Worm (Caenorhabditis elegans) whole organism, L2 larva: ENCODE results near the gene hpo-39.

Experiments
- aly-2 ChIP-seq: fragments of 150-350 bp; optimal IDR thresholded peaks from 2 replicates; lab custom pipeline; 2014; ENCODE audit warnings: missing biosample characterization, missing genetic modification characterization
- blmp-1 ChIP-seq: sonication (generic microtip); optimal IDR thresholded peaks from 2 replicates; lab custom pipeline; 2017; ENCODE audit warnings: missing genetic modification characterization, mild to moderate bottlenecking, missing compliant biosample characterization, antibody characterized with exemption, moderate library complexity; ENCODE audit not compliant: insufficient read depth
- ceh-16 ChIP-seq: fragments of 150-350 bp; optimal IDR thresholded peaks from 2 replicates; lab custom pipeline; 2014; ENCODE audit warnings: missing biosample characterization, missing genetic modification characterization
- elt-3 ChIP-seq: sonication (generic microtip); optimal IDR thresholded peaks from 2 replicates; lab custom pipeline; 2017; ENCODE audit warnings: missing biosample characterization, missing genetic modification characterization
- lin-13 ChIP-seq: fragments of 150-350 bp; optimal IDR thresholded peaks from 2 replicates; lab custom pipeline; 2014; ENCODE audit warnings: missing biosample characterization, missing genetic modification reagents, missing genetic modification characterization
- nhr-10 ChIP-seq: sonication (generic microtip); optimal IDR thresholded peaks from 2 replicates; lab custom pipeline; 2017; ENCODE audit warnings: missing biosample characterization, missing genetic modification characterization
- ztf-11 ChIP-seq: sonication (generic microtip); optimal IDR thresholded peaks from 2 replicates; lab custom pipeline; 2017; ENCODE audit warnings: missing biosample characterization, missing genetic modification characterization

ce11 chrV:4546854-4547253, 26.9 kb downstream of the hpo-39 start:
- TF ChIP-seq lin-13 (GFP tag; lab: Kevin White, UChicago), result no peak
- TF ChIP-seq blmp-1 (tag; lab: Kevin White, UChicago), result no peak
- no peak for TF ChIP-seq nhr-10 (tag; lab: Kevin White, UChicago)
- no peak for TF ChIP-seq ceh-16
- TF ChIP-seq ztf-11, result no peak
- TF ChIP-seq aly-2 (tag; lab: Kevin White, UChicago), result no peak
- TF ChIP-seq elt-3, result no peak
